Fruit fly (Drosophila melanogaster) whole organism, embryonic: ENCODE results near the gene CG17321.

Experiments
- Atf6 ChIP-seq: fragments of 200-800 bp; sonication (Bioruptor generic); IDR thresholded peaks from 2 replicates; pipeline ENCODE4 v1.3.6; 2022; ENCODE audit warnings: missing biosample characterization, missing genetic modification characterization
- Bdp1 ChIP-seq: fragments of 200-800 bp; sonication (Bioruptor generic); optimal IDR thresholded peaks from 3 replicates; lab custom pipeline; 2016; ENCODE audit warnings: missing biosample characterization, missing genetic modification characterization
- CG10431 ChIP-seq: fragments of 200-800 bp; sonication (Bioruptor generic); optimal IDR thresholded peaks from 3 replicates; lab custom pipeline; 2018; ENCODE audit warnings: missing biosample characterization, mild to moderate bottlenecking, missing genetic modification characterization
- CG13287 ChIP-seq: fragments of 200-800 bp; sonication (Bioruptor generic); IDR thresholded peaks from 2 replicates; pipeline ENCODE4 v1.3.6; 2022; ENCODE audit warnings: missing biosample characterization, missing genetic modification characterization; ENCODE audit not compliant: partially characterized antibody
- CG14014 ChIP-seq: fragments of 200-800 bp; sonication (Bioruptor generic); IDR thresholded peaks from 2 replicates; pipeline ENCODE4 v1.3.6; 2022; ENCODE audit warnings: missing biosample characterization, missing genetic modification characterization
- CG15073 ChIP-seq: fragments of 200-800 bp; sonication (Bioruptor generic); optimal IDR thresholded peaks from 2 replicates; lab custom pipeline; 2016; ENCODE audit warnings: missing biosample characterization, missing genetic modification characterization
- CG15479 ChIP-seq: fragments of 200-800 bp; sonication (Bioruptor generic); optimal IDR thresholded peaks from 3 replicates; lab custom pipeline; 2019; ENCODE audit warnings: missing biosample characterization, mild to moderate bottlenecking, missing genetic modification characterization, moderate library complexity
- CG1602 ChIP-seq: fragments of 200-800 bp; sonication (Bioruptor generic); optimal IDR thresholded peaks from 3 replicates; lab custom pipeline; 2016; ENCODE audit warnings: missing biosample characterization, missing genetic modification characterization
- CG17361 ChIP-seq: fragments of 200-800 bp; sonication (Bioruptor generic); IDR thresholded peaks from 3 replicates; pipeline ENCODE4 v1.3.6; 2022; ENCODE audit warnings: missing biosample characterization, missing genetic modification characterization
- CG17385 ChIP-seq: fragments of 200-800 bp; sonication (Bioruptor generic); optimal IDR thresholded peaks from 3 replicates; lab custom pipeline; 2018; ENCODE audit warnings: missing biosample characterization, mild to moderate bottlenecking, missing genetic modification characterization
- CG17802 ChIP-seq: fragments of 200-800 bp; sonication (Bioruptor generic); optimal IDR thresholded peaks from 2 replicates; lab custom pipeline; 2018; ENCODE audit warnings: missing biosample characterization, mild to moderate bottlenecking, missing genetic modification characterization, moderate library complexity
- CG1792 ChIP-seq: fragments of 200-800 bp; sonication (Bioruptor generic); optimal IDR thresholded peaks from 2 replicates; lab custom pipeline; 2016; ENCODE audit warnings: missing biosample characterization, missing genetic modification characterization
- CG18262 ChIP-seq: fragments of 200-800 bp; optimal IDR thresholded peaks from 3 replicates; lab custom pipeline; 2019; ENCODE audit warnings: missing biosample characterization, mild to moderate bottlenecking, missing genetic modification characterization, moderate library complexity
- CG2889 ChIP-seq: fragments of 200-800 bp; sonication (Bioruptor generic); IDR thresholded peaks from 3 replicates; pipeline ENCODE4 v1.3.6; 2022; ENCODE audit warnings: missing biosample characterization, missing genetic modification characterization
- CG31441 ChIP-seq: fragments of 200-800 bp; sonication (Bioruptor generic); IDR thresholded peaks from 2 replicates; pipeline ENCODE4 v1.3.6; 2022; ENCODE audit warnings: missing biosample characterization, missing genetic modification characterization
- CG4282 ChIP-seq: fragments of 200-800 bp; sonication (Bioruptor generic); optimal IDR thresholded peaks from 2 replicates; lab custom pipeline; 2016; ENCODE audit warnings: missing biosample characterization, missing genetic modification characterization
- CG4707 ChIP-seq: fragments of 200-800 bp; sonication (Bioruptor generic); optimal IDR thresholded peaks from 2 replicates; lab custom pipeline; 2018; ENCODE audit warnings: missing biosample characterization, mild to moderate bottlenecking, missing genetic modification characterization, moderate library complexity
- CG9215 ChIP-seq: fragments of 200-800 bp; sonication (Bioruptor generic); IDR thresholded peaks from 2 replicates; pipeline ENCODE4 v1.3.6; 2022; ENCODE audit warnings: missing biosample characterization, missing genetic modification characterization
- CG9797 ChIP-seq: fragments of 200-800 bp; sonication (Bioruptor generic); optimal IDR thresholded peaks from 3 replicates; lab custom pipeline; 2018; ENCODE audit warnings: missing biosample characterization, mild to moderate bottlenecking, missing genetic modification characterization
- D19B ChIP-seq: fragments of 200-800 bp; sonication (Bioruptor generic); optimal IDR thresholded peaks from 2 replicates; lab custom pipeline; 2017; ENCODE audit warnings: missing biosample characterization, mild to moderate bottlenecking, missing genetic modification characterization
- E2f2 ChIP-seq: fragments of 200-800 bp; sonication (Bioruptor generic); IDR thresholded peaks from 2 replicates; pipeline ENCODE4 v1.3.6; 2022; ENCODE audit warnings: missing biosample characterization, missing genetic modification characterization
- ERR ChIP-seq: fragments of 200-800 bp; sonication (Bioruptor generic); optimal IDR thresholded peaks from 2 replicates; lab custom pipeline; 2016; ENCODE audit warnings: missing biosample characterization, missing genetic modification characterization
- Eip74EF ChIP-seq, 2 experiments: fragments of 200-800 bp in 1 of 2; fragments of >200 bp in 1 of 2; sonication (Bioruptor generic) in 1 of 2; optimal IDR thresholded peaks; 2 replicates each; lab custom pipeline; 2017 to 2019; ENCODE audit warnings: missing biosample characterization in 2 of 2, missing genetic modification characterization in 2 of 2, mild to moderate bottlenecking in 1 of 2, moderate library complexity in 1 of 2
- Ets97D ChIP-seq: fragments of 200-800 bp; sonication (Bioruptor generic); optimal IDR thresholded peaks from 3 replicates; lab custom pipeline; 2016; ENCODE audit warnings: missing biosample characterization, missing genetic modification characterization
- H15 ChIP-seq: fragments of 200-800 bp; sonication (Bioruptor generic); IDR thresholded peaks from 3 replicates; pipeline ENCODE4 v1.3.6; 2022; ENCODE audit warnings: missing biosample characterization, missing genetic modification characterization
- H2.0 ChIP-seq: fragments of 200-800 bp; sonication (Bioruptor generic); IDR thresholded peaks from 2 replicates; pipeline ENCODE4 v1.3.6; 2022; ENCODE audit warnings: missing biosample characterization, missing genetic modification characterization
- HLH54F ChIP-seq: fragments of 200-800 bp; sonication (Bioruptor generic); optimal IDR thresholded peaks from 3 replicates; lab custom pipeline; 2016; ENCODE audit warnings: missing biosample characterization, missing genetic modification characterization
- HLHmδ ChIP-seq: fragments of 200-800 bp; sonication (Bioruptor generic); optimal IDR thresholded peaks from 2 replicates; lab custom pipeline; 2018; ENCODE audit warnings: missing biosample characterization, mild to moderate bottlenecking, missing genetic modification characterization, moderate library complexity
- Hmx ChIP-seq: fragments of 200-800 bp; sonication (Bioruptor generic); optimal IDR thresholded peaks from 2 replicates; lab custom pipeline; 2016; ENCODE audit warnings: missing biosample characterization, missing genetic modification characterization
- Hr51 ChIP-seq, 2 experiments: fragments of 200-800 bp; sonication (Bioruptor generic); optimal IDR thresholded peaks; 2 replicates in 1 of 2; 3 replicates in 1 of 2; lab custom pipeline; 2016 to 2018; ENCODE audit warnings: missing biosample characterization in 2 of 2, missing genetic modification characterization in 2 of 2, mild to moderate bottlenecking in 1 of 2, moderate library complexity in 1 of 2
- Mes4 ChIP-seq: fragments of 200-800 bp; sonication (Bioruptor generic); optimal IDR thresholded peaks from 2 replicates; lab custom pipeline; 2016; ENCODE audit warnings: missing biosample characterization, missing genetic modification characterization
- Nf-YC ChIP-seq: fragments of 200-800 bp; optimal IDR thresholded peaks from 3 replicates; lab custom pipeline; 2019; ENCODE audit warnings: missing biosample characterization, mild to moderate bottlenecking, missing genetic modification characterization, moderate library complexity
- Optix ChIP-seq: fragments of 200-800 bp; sonication (Bioruptor generic); IDR thresholded peaks from 3 replicates; pipeline ENCODE4 v1.3.6; 2022; ENCODE audit warnings: missing biosample characterization, missing genetic modification characterization
- Usf ChIP-seq: fragments of 200-800 bp; sonication (Bioruptor generic); optimal IDR thresholded peaks from 2 replicates; lab custom pipeline; 2017; ENCODE audit warnings: missing genotype, missing biosample characterization, missing genetic modification characterization
- Xrp1 ChIP-seq: fragments of 200-800 bp; sonication (Bioruptor generic); IDR thresholded peaks from 2 replicates; pipeline ENCODE4 v1.3.6; 2022; ENCODE audit warnings: missing biosample characterization, missing genetic modification characterization
- ap ChIP-seq: fragments of 200-800 bp; sonication (Bioruptor generic); IDR thresholded peaks from 2 replicates; pipeline ENCODE4 v1.3.6; 2022; ENCODE audit warnings: missing biosample characterization, missing genetic modification characterization
- bab2 ChIP-seq: fragments of 200-800 bp; sonication (Bioruptor generic); optimal IDR thresholded peaks from 2 replicates; lab custom pipeline; 2016; ENCODE audit warnings: missing biosample characterization, missing genetic modification characterization
- corto ChIP-seq: fragments of 200-800 bp; sonication (Bioruptor generic); optimal IDR thresholded peaks from 2 replicates; lab custom pipeline; 2016; ENCODE audit warnings: missing biosample characterization, mild to moderate bottlenecking, missing genetic modification characterization, moderate library complexity
- disco-r ChIP-seq: fragments of 200-800 bp; sonication (Bioruptor generic); optimal IDR thresholded peaks from 2 replicates; lab custom pipeline; 2016; ENCODE audit warnings: missing biosample characterization, missing genetic modification characterization
- gsb-n ChIP-seq: fragments of 200-800 bp; sonication (Bioruptor generic); optimal IDR thresholded peaks from 3 replicates; lab custom pipeline; 2018; ENCODE audit warnings: missing biosample characterization, mild to moderate bottlenecking, missing genetic modification characterization
- lmd ChIP-seq: fragments of 200-800 bp; sonication (Bioruptor generic); IDR thresholded peaks from 2 replicates; pipeline ENCODE4 v1.3.6; 2022; ENCODE audit warnings: missing biosample characterization, missing genetic modification characterization
- maf-S ChIP-seq: fragments of 200-800 bp; sonication (Bioruptor generic); optimal IDR thresholded peaks from 2 replicates; lab custom pipeline; 2016; ENCODE audit warnings: missing biosample characterization, missing genetic modification characterization
- mam ChIP-seq: fragments of 200-800 bp; sonication (Bioruptor generic); optimal IDR thresholded peaks from 3 replicates; lab custom pipeline; 2016; ENCODE audit warnings: missing biosample characterization, missing genetic modification characterization
- pfk ChIP-seq: fragments of 200-800 bp; sonication (Bioruptor generic); optimal IDR thresholded peaks from 2 replicates; lab custom pipeline; 2018; ENCODE audit warnings: missing biosample characterization, mild to moderate bottlenecking, missing genetic modification characterization, moderate library complexity
- seq ChIP-seq: fragments of 200-800 bp; sonication (Bioruptor generic); IDR thresholded peaks from 2 replicates; pipeline ENCODE4 v1.3.6; 2022; ENCODE audit warnings: missing biosample characterization, missing genetic modification characterization
- slbo ChIP-seq: fragments of 200-800 bp; sonication (Bioruptor generic); IDR thresholded peaks from 2 replicates; pipeline ENCODE4 v1.3.6; 2022; ENCODE audit warnings: missing biosample characterization, missing genetic modification characterization
- slp2 ChIP-seq: fragments of 200-800 bp; sonication (Bioruptor generic); optimal IDR thresholded peaks from 2 replicates; lab custom pipeline; 2016; ENCODE audit warnings: missing biosample characterization, missing genetic modification characterization
- ssp ChIP-seq: fragments of 200-800 bp; sonication (Bioruptor generic); IDR thresholded peaks from 2 replicates; pipeline ENCODE4 v1.3.6; 2022; ENCODE audit warnings: missing biosample characterization, missing genetic modification characterization
- tin ChIP-seq: fragments of 200-800 bp; sonication (Bioruptor generic); optimal IDR thresholded peaks from 3 replicates; lab custom pipeline; 2016; ENCODE audit warnings: missing biosample characterization, missing genetic modification characterization
- trem ChIP-seq: fragments of 200-800 bp; optimal IDR thresholded peaks from 3 replicates; lab custom pipeline; 2019; ENCODE audit warnings: missing biosample characterization, mild to moderate bottlenecking, missing genetic modification characterization, moderate library complexity
- twi ChIP-seq: fragments of 200-800 bp; optimal IDR thresholded peaks from 2 replicates; lab custom pipeline; 2019; ENCODE audit warnings: missing biosample characterization, mild to moderate bottlenecking, missing genetic modification characterization, moderate library complexity
- vfl ChIP-seq: fragments of 200-800 bp; sonication (Bioruptor generic); optimal IDR thresholded peaks from 2 replicates; lab custom pipeline; 2016; ENCODE audit warnings: missing biosample characterization, missing genetic modification characterization

The CG17321 gene

dm6 chr2L:18881014-18881660 lies 36.2 kb downstream of the CG17321 start, which contains the start of gene tup (continued):
- TF ChIP-seq bab2 (GFP tag; lab: Kevin White, UChicago) (no peak), Ets97D (no peak), Eip74EF (GFP tag; optimal IDR thresholded peaks at IDR 0.05; lab: Kevin White, UChicago) (no peak), Xrp1 (GFP tag; lab: Robert Waterston, UW) (no peak), CG17361 (GFP tag; lab: Robert Waterston, UW) (no peak), lmd (GFP tag; lab: Robert Waterston, UW) (no peak), CG1792 (GFP tag; lab: Kevin White, UChicago) (no peak), D19B (GFP tag; lab: Kevin White, UChicago) (no peak), HLH54F (GFP tag; lab: Kevin White, UChicago) (no peak), CG13287 (GFP tag; lab: Robert Waterston, UW) (peak; percentile 32; the same call in 1 of the 2 replicates), trem (tag; lab: Kevin White, UChicago) (no peak), Bdp1 (no peak), Usf (no peak), CG1602 (GFP tag; lab: Kevin White, UChicago) (no peak), slbo (GFP tag; lab: Robert Waterston, UW) (no peak), CG15073 (GFP tag; lab: Kevin White, UChicago) (no peak), ap (no peak), CG10431 (no peak), mam (GFP tag; lab: Kevin White, UChicago) (no peak), disco-r (no peak), CG17802 (no peak), H2.0 (GFP tag; lab: Robert Waterston, UW) (no peak), H15 (GFP tag; lab: Robert Waterston, UW) (no peak), CG14014 (GFP tag; lab: Robert Waterston, UW) (no peak), tin (GFP tag; lab: Kevin White, UChicago) (no peak), Atf6 (GFP tag; lab: Robert Waterston, UW) (0 out of 2 replicates have a peak, but pooled peaks have one; percentile 24), vfl (GFP tag; lab: Kevin White, UChicago) (no peak), CG15479 (GFP tag; lab: Kevin White, UChicago) (no peak), ssp (GFP tag; lab: Robert Waterston, UW) (no peak), CG9797 (GFP tag; lab: Kevin White, UChicago) (no peak), CG4282 (GFP tag; lab: Kevin White, UChicago) (no peak), Hmx (GFP tag; lab: Kevin White, UChicago) (no peak), CG9215 (GFP tag; lab: Robert Waterston, UW) (no peak), corto (GFP tag; lab: Kevin White, UChicago) (no peak), pfk (GFP tag; lab: Kevin White, UChicago) (no peak), maf-S (GFP tag; lab: Kevin White, UChicago) (no peak), seq (GFP tag; lab: Robert Waterston, UW) (peak; percentile 88), Nf-YC (tag; lab: Kevin White, UChicago) (peak; percentile 99), E2f2 (GFP tag; lab: Robert Waterston, UW) (0 out of 2 replicates have a peak, but pooled peaks have one; percentile 12), Mes4 (GFP tag; lab: Kevin White, UChicago) (no peak), CG2889 (no peak), ERR (GFP tag; lab: Kevin White, UChicago) (no peak), CG31441 (GFP tag; lab: Robert Waterston, UW) (no peak), Optix (GFP tag; lab: Robert Waterston, UW) (no peak), slp2 (no peak), HLHmδ (GFP tag; lab: Kevin White, UChicago) (peak; percentile 41), gsb-n (peak; percentile 43), twi (tag; lab: Kevin White, UChicago) (peak; percentile 71), CG17385 (GFP tag; lab: Kevin White, UChicago) (no peak), Hr51 (GFP tag; optimal IDR thresholded peaks at IDR 0.05; lab: Kevin White, UChicago) (no peak), CG4707 (GFP tag; lab: Kevin White, UChicago) (no peak), CG18262 (tag; lab: Kevin White, UChicago) (no peak)
